Fruit fly (Drosophila melanogaster): ENCODE data around the gene Drsl5.

DNA sequence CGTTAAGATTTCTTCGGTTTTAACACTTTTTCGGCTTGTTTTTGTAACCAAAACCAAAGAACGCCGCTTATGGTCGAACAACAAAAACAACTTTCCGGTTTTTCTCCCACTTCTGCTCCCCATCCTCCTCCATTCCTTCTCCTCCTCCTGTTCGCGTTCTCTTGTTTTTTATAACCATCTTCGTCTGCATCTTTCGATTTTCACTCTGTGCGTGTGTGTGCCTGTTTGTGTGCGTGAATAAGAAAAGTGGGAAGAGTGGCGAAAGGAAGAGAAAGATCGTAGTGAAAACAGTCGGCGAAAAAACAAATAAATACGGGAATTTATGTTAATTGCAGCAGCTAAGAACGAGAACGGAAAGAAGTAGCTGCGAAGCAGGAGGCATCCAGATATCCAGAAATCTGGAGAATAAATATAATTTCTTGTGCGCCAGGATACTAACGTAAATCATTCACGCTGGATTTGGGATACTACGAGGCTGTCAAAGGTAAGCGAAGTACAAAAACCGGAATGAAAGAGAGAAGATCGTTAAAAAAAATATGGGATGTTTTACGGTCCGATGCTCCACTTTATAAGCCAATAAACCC, 20.9 kb downstream of the Drsl5 start:
- no peak for TF ChIP-seq Sin3A (optimal IDR thresholded peaks at IDR 0.05)
- TF ChIP-seq h (optimal IDR thresholded peaks at IDR 0.05), result no peak
- no peak for TF ChIP-seq ttk (optimal IDR thresholded peaks at IDR 0.05)
